Worm (Caenorhabditis elegans) whole organism, L4/young adult: ENCODE results near the gene ost-1.

ENCODE experiments used
- W03F9.2 ChIP-seq: fragments of 150-350 bp; optimal IDR thresholded peaks from 2 replicates; lab custom pipeline; 2014; ENCODE audit warnings: missing biosample characterization, missing genetic modification characterization
- dao-5 ChIP-seq: sonication (generic microtip); optimal IDR thresholded peaks from 2 replicates; lab custom pipeline; 2016; ENCODE audit warnings: missing genotype, missing genetic modification characterization, moderate library complexity, missing compliant biosample characterization
- him-1 ChIP-seq: sonication (generic microtip); optimal IDR thresholded peaks from 2 replicates; lab custom pipeline; 2016; ENCODE audit warnings: missing genotype, missing genetic modification reagents, missing genetic modification characterization, missing compliant biosample characterization

ce11 chrIV:1067430-1067829 is 39.8 kb upstream of the ost-1 start, which contains the start of gene znf-782:
- TF ChIP-seq W03F9.2 (tag; lab: Kevin White, UChicago) (no peak), him-1 (no peak), dao-5 (no peak)
